Worm (Caenorhabditis elegans): ENCODE data around the gene Y49F6B.20.
A peak's percentile ranks its signal among the peaks of the same experiment; 100 is the strongest.

Y49F6B.20 gene

ce11 chrII:3446647-3447046 is 23.8 kb downstream of the Y49F6B.20 start, which contains the start of the genes C16C8.20 and gldi-6 (continued):
- TF ChIP-seq chd-7 (tag; optimal IDR thresholded peaks at IDR 0.05) (no peak), zfh-2 (GFP tag; conservative IDR thresholded peaks at IDR 0.05) (no peak), Y95B8A.8 (GFP tag; IDR thresholded peaks at IDR 0.05) (no peak), Y79H2A.3 (GFP tag; conservative IDR thresholded peaks at IDR 0.05) (no peak)

- TF ChIP-seq madf-6 (GFP tag; IDR thresholded peaks at IDR 0.05) (peak; percentile 21; the same call in 1 of the 2 replicates), lsl-1 (GFP tag; optimal IDR thresholded peaks at IDR 0.05) (peak; percentile 71), him-1 (tag; optimal IDR thresholded peaks at IDR 0.05) (no peak)
Observed at ce11 chrII:3445285-3445806, 25.1 kb downstream of the Y49F6B.20 start, which contains the start of the genes C16C8.5 and C16C8.16. Gene C16C8.5, minus strand, starts transcription at chrII:3445385. Gene C16C8.16, plus strand, starts transcription at chrII:3445756.

ce11 chrII:3444280-3444679 is 26.2 kb downstream of the Y49F6B.20 start, which contains the start of gene C16C8.4:
Gene C16C8.4, minus strand, starts transcription at chrII:3444380.
- TF ChIP-seq F10E7.11 (tag; optimal IDR thresholded peaks at IDR 0.05) (no peak), lsl-1 (GFP tag; optimal IDR thresholded peaks at IDR 0.05) (peak; percentile 58), madf-10 (tag; optimal IDR thresholded peaks at IDR 0.05) (no peak)

ce11 chrII:3443154-3443553 is 27.3 kb downstream of the Y49F6B.20 start, which contains the start of gene C16C8.22:
Gene C16C8.22, minus strand, starts transcription at chrII:3443254.
- no peak for TF ChIP-seq hsf-1 (GFP tag; IDR thresholded peaks at IDR 0.05)
- no peak for TF ChIP-seq nhr-27 (tag; optimal IDR thresholded peaks at IDR 0.05)

- TF ChIP-seq tlf-1 (GFP tag; optimal IDR thresholded peaks at IDR 0.05) (no peak), efl-1 (GFP tag; optimal IDR thresholded peaks at IDR 0.05) (no peak), bed-2 (GFP tag; IDR thresholded peaks at IDR 0.05) (no peak), nhr-80 (tag; optimal IDR thresholded peaks at IDR 0.05) (no peak), F57C9.4 (tag; optimal IDR thresholded peaks at IDR 0.05) (no peak), dpff-1 (tag; optimal IDR thresholded peaks at IDR 0.05) (no peak), gei-17 (GFP tag; optimal IDR thresholded peaks at IDR 0.05) (no peak), egrh-3 (GFP tag; IDR thresholded peaks at IDR 0.05) (no peak), T07F8.4 (tag; optimal IDR thresholded peaks at IDR 0.05) (no peak), K11D2.4 (GFP tag; IDR thresholded peaks at IDR 0.05) (no peak), ceh-40 (GFP tag; IDR thresholded peaks at IDR 0.05) (no peak)
Observed at ce11 chrII:3441377-3441776, 29.1 kb downstream of the Y49F6B.20 start, which contains the start of gene C16C8.27. Gene C16C8.27, plus strand, starts transcription at chrII:3441677.

- no peak for TF ChIP-seq ceh-91 (GFP tag; IDR thresholded peaks at IDR 0.05)
- no peak for TF ChIP-seq Y53F4B.3 (GFP tag; IDR thresholded peaks at IDR 0.05)
- no peak for TF ChIP-seq T07F8.4 (tag; optimal IDR thresholded peaks at IDR 0.05)
- no peak for TF ChIP-seq attf-5 (GFP tag; optimal IDR thresholded peaks at IDR 0.05)
- no peak for TF ChIP-seq ztf-28 (GFP tag; IDR thresholded peaks at IDR 0.05)
- no peak for TF ChIP-seq madf-10 (tag; optimal IDR thresholded peaks at IDR 0.05)
- no peak for TF ChIP-seq F55B11.4 (tag; optimal IDR thresholded peaks at IDR 0.05; ENCODE audit: borderline replicate concordance, insufficient read depth)
- no peak for TF ChIP-seq egrh-3 (GFP tag; IDR thresholded peaks at IDR 0.05)
- no peak for TF ChIP-seq ceh-40 (GFP tag; IDR thresholded peaks at IDR 0.05)
Observed at ce11 chrII:3440641-3440926, 29.9 kb downstream of the Y49F6B.20 start, which contains the start of gene C16C8.17. Gene C16C8.17, plus strand, starts transcription at chrII:3440827.
